Worm (Caenorhabditis elegans) whole organism, L2 larva: ENCODE results near the gene F35D2.2.
A peak's percentile ranks its signal among the peaks of the same experiment; 100 is the strongest.

Experiments used
- C34F6.9 ChIP-seq: fragments of 150-350 bp; optimal IDR thresholded peaks from 2 replicates; lab custom pipeline; 2014; ENCODE audit warnings: missing biosample characterization, missing genetic modification characterization
- F13H6.1 ChIP-seq: sonication (generic microtip); optimal IDR thresholded peaks from 2 replicates; lab custom pipeline; 2016; ENCODE audit warnings: missing genetic modification characterization, missing compliant biosample characterization
- Y55F3AM.14 ChIP-seq: fragments of 200-800 bp; sonication (Bioruptor generic); optimal IDR thresholded peaks from 2 replicates; lab custom pipeline; 2018; ENCODE audit warnings: mild to moderate bottlenecking, missing genetic modification characterization, missing compliant biosample characterization
- ZK546.5 ChIP-seq: sonication (generic microtip); optimal IDR thresholded peaks from 2 replicates; lab custom pipeline; 2017; ENCODE audit warnings: missing biosample characterization, missing genetic modification characterization
- alr-1 ChIP-seq: fragments of 150-350 bp; optimal IDR thresholded peaks from 2 replicates; lab custom pipeline; 2014; ENCODE audit warnings: missing biosample characterization, missing genetic modification characterization
- aly-2 ChIP-seq: fragments of 150-350 bp; optimal IDR thresholded peaks from 2 replicates; lab custom pipeline; 2014; ENCODE audit warnings: missing biosample characterization, missing genetic modification characterization
- ama-1 ChIP-seq: fragments of 150-350 bp; optimal IDR thresholded peaks from 2 replicates; lab custom pipeline; 2018; ENCODE audit warnings: inconsistent platforms
- blmp-1 ChIP-seq: sonication (generic microtip); optimal IDR thresholded peaks from 2 replicates; lab custom pipeline; 2017; ENCODE audit warnings: missing genetic modification characterization, mild to moderate bottlenecking, missing compliant biosample characterization, antibody characterized with exemption, moderate library complexity; ENCODE audit not compliant: insufficient read depth
- ceh-16 ChIP-seq: fragments of 150-350 bp; optimal IDR thresholded peaks from 2 replicates; lab custom pipeline; 2014; ENCODE audit warnings: missing biosample characterization, missing genetic modification characterization
- ceh-82 ChIP-seq: fragments of 150-350 bp; optimal IDR thresholded peaks from 2 replicates; lab custom pipeline; 2014; ENCODE audit warnings: missing biosample characterization, missing genetic modification characterization
- dmd-4 ChIP-seq: sonication (generic microtip); optimal IDR thresholded peaks from 2 replicates; lab custom pipeline; 2017; ENCODE audit warnings: missing biosample characterization, missing genetic modification characterization
- egl-27 ChIP-seq: sonication (generic microtip); optimal IDR thresholded peaks from 3 replicates; lab custom pipeline; 2017; ENCODE audit warnings: missing biosample characterization, missing genetic modification reagents, missing genetic modification characterization
- elt-1 ChIP-seq: fragments of 150-350 bp; optimal IDR thresholded peaks from 2 replicates; lab custom pipeline; 2014; ENCODE audit warnings: missing biosample characterization, missing genetic modification characterization
- elt-3 ChIP-seq: sonication (generic microtip); optimal IDR thresholded peaks from 2 replicates; lab custom pipeline; 2017; ENCODE audit warnings: missing biosample characterization, missing genetic modification characterization
- fos-1 ChIP-seq: fragments of 150-350 bp; optimal IDR thresholded peaks from 2 replicates; lab custom pipeline; 2014; ENCODE audit warnings: missing biosample characterization, missing genetic modification characterization
- gmeb-1 ChIP-seq: fragments of 150-350 bp; optimal IDR thresholded peaks from 2 replicates; lab custom pipeline; 2014; ENCODE audit warnings: missing biosample characterization, missing genetic modification characterization
- lin-11 ChIP-seq: fragments of 150-350 bp; sonication (generic microtip); optimal IDR thresholded peaks from 2 replicates; lab custom pipeline; 2014; ENCODE audit warnings: missing biosample characterization, missing genetic modification characterization, inconsistent platforms, mixed read lengths
- lin-13 ChIP-seq: fragments of 150-350 bp; optimal IDR thresholded peaks from 2 replicates; lab custom pipeline; 2014; ENCODE audit warnings: missing biosample characterization, missing genetic modification reagents, missing genetic modification characterization
- lin-39 ChIP-seq: fragments of 150-350 bp; optimal IDR thresholded peaks from 2 replicates; lab custom pipeline; 2014; ENCODE audit warnings: missing biosample characterization, missing genetic modification reagents, missing genetic modification characterization
- lsy-2 ChIP-seq, 2 experiments: fragments of 150-350 bp in 1 of 2; sonication (generic microtip) in 1 of 2; optimal IDR thresholded peaks; 2 replicates each; lab custom pipeline; 2014 to 2017; ENCODE audit warnings: missing biosample characterization in 2 of 2, missing genetic modification characterization in 2 of 2
- mab-5 ChIP-seq: fragments of 150-350 bp; optimal IDR thresholded peaks from 2 replicates; lab custom pipeline; 2014; ENCODE audit warnings: missing biosample characterization, missing genetic modification characterization
- mbf-1 ChIP-seq: sonication (generic microtip); optimal IDR thresholded peaks from 2 replicates; lab custom pipeline; 2017; ENCODE audit warnings: missing biosample characterization, missing genetic modification characterization
- mdl-1 ChIP-seq, 2 experiments: fragments of 150-350 bp in 1 of 2; sonication (generic microtip) in 1 of 2; optimal IDR thresholded peaks; 2 replicates each; lab custom pipeline; 2017; ENCODE audit warnings: missing biosample characterization in 2 of 2, missing genetic modification characterization in 2 of 2
- nhr-10 ChIP-seq: sonication (generic microtip); optimal IDR thresholded peaks from 2 replicates; lab custom pipeline; 2017; ENCODE audit warnings: missing biosample characterization, missing genetic modification characterization
- nhr-11 ChIP-seq: fragments of 150-350 bp; optimal IDR thresholded peaks from 2 replicates; lab custom pipeline; 2014; ENCODE audit warnings: missing biosample characterization, missing genetic modification characterization
- nhr-12 ChIP-seq: fragments of 150-350 bp; optimal IDR thresholded peaks from 2 replicates; lab custom pipeline; 2014; ENCODE audit warnings: missing biosample characterization, missing genetic modification characterization
- nhr-129 ChIP-seq: fragments of 150-350 bp; optimal IDR thresholded peaks from 2 replicates; lab custom pipeline; 2014; ENCODE audit warnings: missing biosample characterization, missing genetic modification characterization
- nhr-21 ChIP-seq: fragments of 150-350 bp; optimal IDR thresholded peaks from 2 replicates; lab custom pipeline; 2014; ENCODE audit warnings: missing biosample characterization, missing genetic modification characterization
- nhr-237 ChIP-seq: fragments of 150-350 bp; optimal IDR thresholded peaks from 2 replicates; lab custom pipeline; 2014; ENCODE audit warnings: missing biosample characterization, missing genetic modification characterization
- nhr-25 ChIP-seq: fragments of 150-350 bp; sonication (generic microtip); optimal IDR thresholded peaks from 3 replicates; lab custom pipeline; 2014; ENCODE audit warnings: missing biosample characterization, missing genetic modification characterization
- nhr-6 ChIP-seq: fragments of 150-350 bp; optimal IDR thresholded peaks from 2 replicates; lab custom pipeline; 2014; ENCODE audit warnings: missing biosample characterization, missing genetic modification characterization
- nhr-77 ChIP-seq: fragments of 150-350 bp; optimal IDR thresholded peaks from 2 replicates; lab custom pipeline; 2014; ENCODE audit warnings: missing biosample characterization, missing genetic modification characterization
- peb-1 ChIP-seq: fragments of 150-350 bp; optimal IDR thresholded peaks from 2 replicates; lab custom pipeline; 2014; ENCODE audit warnings: missing biosample characterization, missing genetic modification characterization
- sem-4 ChIP-seq: fragments of 150-350 bp; optimal IDR thresholded peaks from 2 replicates; lab custom pipeline; 2014; ENCODE audit warnings: missing biosample characterization, missing genetic modification reagents, missing genetic modification characterization
- skn-1 ChIP-seq: sonication (generic microtip); optimal IDR thresholded peaks from 2 replicates; lab custom pipeline; 2017; ENCODE audit warnings: missing biosample characterization, missing genetic modification characterization
- sma-3 ChIP-seq: sonication (generic microtip); optimal IDR thresholded peaks from 2 replicates; lab custom pipeline; 2016; ENCODE audit warnings: missing genetic modification reagents, missing genetic modification characterization, missing compliant biosample characterization
- sma-9 ChIP-seq, 2 experiments: fragments of 150-350 bp in 1 of 2; sonication (generic microtip) in 1 of 2; optimal IDR thresholded peaks; 2 replicates each; lab custom pipeline; 2014 to 2016; ENCODE audit warnings: missing genetic modification characterization in 2 of 2, mild to moderate bottlenecking in 1 of 2, missing biosample characterization in 1 of 2, missing compliant biosample characterization in 1 of 2, missing genetic modification reagents in 1 of 2, moderate library complexity in 1 of 2
- snpc-4 ChIP-seq: fragments of 150-350 bp; optimal IDR thresholded peaks from 2 replicates; lab custom pipeline; 2014; ENCODE audit warnings: missing biosample characterization, missing genetic modification characterization
- unc-39 ChIP-seq: fragments of 150-350 bp; optimal IDR thresholded peaks from 2 replicates; lab custom pipeline; 2014; ENCODE audit warnings: missing biosample characterization, missing genetic modification characterization
- unc-55 ChIP-seq: fragments of 150-350 bp; sonication (generic microtip); optimal IDR thresholded peaks from 3 replicates; lab custom pipeline; 2014; ENCODE audit warnings: missing biosample characterization, missing genetic modification reagents, missing genetic modification characterization
- unc-62 ChIP-seq: fragments of 150-350 bp; optimal IDR thresholded peaks from 2 replicates; lab custom pipeline; 2014; ENCODE audit warnings: missing biosample characterization, missing genetic modification reagents, missing genetic modification characterization
- zag-1 ChIP-seq: fragments of 150-350 bp; optimal IDR thresholded peaks from 2 replicates; lab custom pipeline; 2014; ENCODE audit warnings: missing biosample characterization, missing genetic modification characterization
- ztf-1 ChIP-seq: fragments of 200-800 bp; sonication (Bioruptor generic); conservative IDR thresholded peaks from 2 replicates; pipeline ENCODE4 v1.3.6; 2022; ENCODE audit warnings: missing genetic modification characterization, missing compliant biosample characterization
- ztf-11 ChIP-seq: sonication (generic microtip); optimal IDR thresholded peaks from 2 replicates; lab custom pipeline; 2017; ENCODE audit warnings: missing biosample characterization, missing genetic modification characterization
- ztf-4 ChIP-seq: fragments of 150-350 bp; optimal IDR thresholded peaks from 2 replicates; lab custom pipeline; 2014; ENCODE audit warnings: missing biosample characterization, missing genetic modification characterization

Gene F35D2.2

DNA sequence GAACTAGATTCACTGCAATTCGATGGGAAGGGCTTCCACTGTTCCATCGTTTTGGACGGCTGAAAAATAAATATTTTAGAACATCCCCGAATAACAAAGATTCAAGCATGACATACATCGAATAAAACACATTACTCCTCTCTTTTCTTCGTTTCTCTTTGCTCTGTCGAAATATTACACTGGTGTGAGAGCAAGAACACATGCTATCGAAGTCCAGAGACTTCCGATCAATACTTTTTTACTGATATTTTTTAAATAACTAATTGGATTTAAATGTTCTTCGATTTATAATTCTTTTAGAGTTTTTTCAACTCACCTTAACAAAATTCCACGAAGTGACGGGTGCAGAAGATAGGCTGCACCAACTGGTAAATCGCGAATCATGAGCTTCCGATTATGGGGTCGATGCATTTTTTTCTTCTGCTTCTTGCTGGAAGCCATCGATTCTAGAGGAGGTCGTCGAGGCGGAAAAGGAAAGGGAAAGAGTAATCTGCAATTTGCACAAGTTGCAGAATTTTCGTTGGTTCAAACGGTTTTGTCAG is 39.1 kb downstream of the F35D2.2 start, which contains the start of the genes oig-4 and R07G3.7:
oig-4 (plus strand) TSS at position 301 of the 542 bp plus-strand sequence.
R07G3.7 (minus strand) TSS at position 492 of the 542 bp plus-strand sequence.
- TF ChIP-seq nhr-21 (tag; lab: Kevin White, UChicago) (no peak), zag-1 (tag; lab: Kevin White, UChicago) (no peak), fos-1 (tag; lab: Kevin White, UChicago) (no peak), nhr-12 (tag; lab: Kevin White, UChicago) (no peak)
- TF ChIP-seq, all 48 proteins: peak for 0

DNA sequence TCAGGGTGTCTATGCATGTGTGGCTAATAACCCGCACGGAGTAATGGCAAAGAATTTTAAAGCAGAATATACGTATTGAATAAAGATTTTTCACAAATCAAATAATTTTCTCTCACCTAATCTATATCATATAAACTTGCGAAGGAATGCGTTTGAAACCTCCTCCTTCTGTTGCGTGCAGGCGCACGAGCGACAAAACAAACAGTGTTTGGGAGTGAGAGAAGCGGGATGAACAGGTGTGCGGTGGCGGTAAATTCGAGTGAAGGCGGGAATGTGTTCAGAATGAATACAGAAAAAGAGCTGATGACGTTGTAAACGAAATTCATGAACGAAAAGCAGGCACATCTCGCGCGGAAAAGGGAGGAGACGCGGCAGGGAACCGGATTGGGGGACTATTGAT is 40.1 kb downstream of the F35D2.2 start:
- TF ChIP-seq fos-1 (tag; lab: Kevin White, UChicago) (no peak), C34F6.9 (tag; lab: Kevin White, UChicago) (no peak), lin-11 (no peak), elt-1 (tag; lab: Kevin White, UChicago) (no peak), aly-2 (no peak), ama-1 (lab: Kevin White, UChicago) (no peak), ceh-16 (tag; lab: Kevin White, UChicago) (no peak), alr-1 (tag; lab: Kevin White, UChicago) (no peak), ztf-4 (no peak), unc-55 (GFP tag; lab: Kevin White, UChicago) (no peak), lsy-2 (tag; optimal IDR thresholded peaks at IDR 0.05; lab: Kevin White, UChicago) (no peak), nhr-21 (tag; lab: Kevin White, UChicago) (no peak), nhr-77 (no peak), peb-1 (tag; lab: Kevin White, UChicago) (no peak), ZK546.5 (tag; lab: Kevin White, UChicago) (no peak), mdl-1 (tag; optimal IDR thresholded peaks at IDR 0.05; lab: Kevin White, UChicago) (no peak), gmeb-1 (tag; lab: Kevin White, UChicago) (no peak), ztf-11 (tag; lab: Kevin White, UChicago) (no peak), nhr-10 (no peak), sem-4 (tag; lab: Kevin White, UChicago) (no peak)

DNA sequence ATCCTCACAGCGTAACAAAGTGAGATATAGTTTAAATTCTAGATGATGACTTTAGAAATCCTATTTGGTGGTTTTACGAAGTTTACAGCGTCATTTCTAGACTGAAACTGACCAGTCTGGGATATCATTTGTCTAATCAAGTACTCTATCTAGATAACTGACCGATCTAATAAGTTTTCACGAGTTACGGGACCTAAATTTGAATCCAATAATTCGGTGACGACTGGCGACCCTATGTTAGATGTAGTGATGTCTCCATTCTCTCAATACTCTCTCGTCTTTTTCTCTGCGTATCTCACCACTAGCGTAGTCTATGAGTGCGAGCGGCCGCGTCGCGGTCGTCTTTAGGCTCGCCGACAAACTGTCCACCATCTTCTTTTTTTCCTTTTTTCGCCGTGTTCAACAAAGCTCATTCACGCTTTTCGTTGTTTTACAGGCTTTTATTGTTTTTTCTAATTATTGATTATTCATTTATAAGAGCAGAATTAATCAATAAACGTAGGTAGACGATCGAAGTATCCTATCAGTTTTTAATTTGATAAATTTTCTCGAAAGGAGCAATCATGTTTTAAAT is 41.2 kb downstream of the F35D2.2 start:
- TF ChIP-seq elt-3 (tag; lab: Kevin White, UChicago): no peak
- TF ChIP-seq nhr-77: no peak
- TF ChIP-seq dmd-4 (tag; lab: Kevin White, UChicago): no peak
- no peak for TF ChIP-seq nhr-6 (tag; lab: Kevin White, UChicago)
- no peak for TF ChIP-seq unc-55 (GFP tag; lab: Kevin White, UChicago)
- no peak for TF ChIP-seq ceh-16 (tag; lab: Kevin White, UChicago)
- TF ChIP-seq lsy-2 (tag; optimal IDR thresholded peaks at IDR 0.05; lab: Kevin White, UChicago): peak in 1 of 2 experiments; percentile 44
- no peak for TF ChIP-seq nhr-10
- TF ChIP-seq nhr-129: peak; percentile 28
- no peak for TF ChIP-seq ztf-1 (GFP tag; lab: Robert Waterston, UW)
- TF ChIP-seq elt-1 (tag; lab: Kevin White, UChicago): no peak
- no peak for TF ChIP-seq alr-1 (tag; lab: Kevin White, UChicago)
- TF ChIP-seq mab-5: no peak
- TF ChIP-seq unc-62 (GFP tag; lab: Kevin White, UChicago): no peak
- no peak for TF ChIP-seq ztf-11 (tag; lab: Kevin White, UChicago)
- TF ChIP-seq sma-3 (GFP tag; lab: Kevin White, UChicago): no peak
- no peak for TF ChIP-seq egl-27
- TF ChIP-seq fos-1 (tag; lab: Kevin White, UChicago): no peak
- TF ChIP-seq lin-11: no peak
- TF ChIP-seq F13H6.1: peak; percentile 24
- no peak for TF ChIP-seq nhr-237
- TF ChIP-seq sma-9 (GFP tag; optimal IDR thresholded peaks at IDR 0.05; lab: Kevin White, UChicago): no peak
- TF ChIP-seq sma-9 (tag; optimal IDR thresholded peaks at IDR 0.05; lab: Kevin White, UChicago): no peak
- TF ChIP-seq zag-1 (tag; lab: Kevin White, UChicago): no peak
- no peak for TF ChIP-seq blmp-1
- TF ChIP-seq skn-1 (tag; lab: Kevin White, UChicago): no peak
- TF ChIP-seq ceh-82 (tag; lab: Kevin White, UChicago): no peak
- no peak for TF ChIP-seq snpc-4 (tag; lab: Kevin White, UChicago)
- TF ChIP-seq mbf-1: no peak
- TF ChIP-seq nhr-25: no peak
- no peak for TF ChIP-seq peb-1 (tag; lab: Kevin White, UChicago)
- no peak for TF ChIP-seq mdl-1 (tag; optimal IDR thresholded peaks at IDR 0.05; lab: Kevin White, UChicago)
- TF ChIP-seq ama-1 (lab: Kevin White, UChicago): peak; percentile 75
- TF ChIP-seq C34F6.9 (tag; lab: Kevin White, UChicago): peak; percentile 57
- no peak for TF ChIP-seq nhr-12 (tag; lab: Kevin White, UChicago)
- no peak for TF ChIP-seq unc-39 (tag; lab: Kevin White, UChicago)
- TF ChIP-seq Y55F3AM.14 (GFP tag; lab: Kevin White, UChicago): no peak
- TF ChIP-seq lin-39 (tag; lab: Kevin White, UChicago): no peak
- no peak for TF ChIP-seq ZK546.5 (tag; lab: Kevin White, UChicago)
- TF ChIP-seq aly-2: no peak
- TF ChIP-seq nhr-11 (tag; lab: Kevin White, UChicago): no peak
- TF ChIP-seq gmeb-1 (tag; lab: Kevin White, UChicago): no peak
- TF ChIP-seq nhr-21 (tag; lab: Kevin White, UChicago): no peak
- no peak for TF ChIP-seq lin-13
